Worm (Caenorhabditis elegans): ENCODE data around the gene srj-14.

Gene srj-14

ce11 chrV:7355464-7355863 is 14.0 kb upstream of the srj-14 start, which contains the start of gene tag-293:
Gene tag-293, minus strand, starts transcription at chrV:7355564.
- TF ChIP-seq set-16 (GFP tag; IDR thresholded peaks at IDR 0.05) (no peak), ceh-28 (tag; optimal IDR thresholded peaks at IDR 0.05) (no peak), daf-16 (GFP tag; optimal IDR thresholded peaks at IDR 0.05) (no peak), daf-16 (tag; optimal IDR thresholded peaks at IDR 0.05) (no peak), mes-2 (tag; optimal IDR thresholded peaks at IDR 0.05; ENCODE audit: poor library complexity, severe bottlenecking) (no peak), nhr-10 (tag; optimal IDR thresholded peaks at IDR 0.05) (no peak), R02D3.7 (tag; optimal IDR thresholded peaks at IDR 0.05) (no peak), duxl-1 (tag; optimal IDR thresholded peaks at IDR 0.05; ENCODE audit: poor library complexity) (no peak), nhr-11 (tag; optimal IDR thresholded peaks at IDR 0.05) (no peak), egl-43 (GFP tag; IDR thresholded peaks at IDR 0.05) (no peak), nhr-42 (GFP tag; IDR thresholded peaks at IDR 0.05) (no peak), nhr-237 (tag; optimal IDR thresholded peaks at IDR 0.05) (no peak), ceh-62 (tag; optimal IDR thresholded peaks at IDR 0.05) (no peak)

- TF ChIP-seq unc-130 (GFP tag; optimal IDR thresholded peaks at IDR 0.05) (no peak), ztf-7 (tag; optimal IDR thresholded peaks at IDR 0.05) (no peak), ctbp-1 (GFP tag; IDR thresholded peaks at IDR 0.05) (no peak), egl-27 (tag; optimal IDR thresholded peaks at IDR 0.05) (no peak), F37D6.2 (tag; optimal IDR thresholded peaks at IDR 0.05) (no peak), aly-2 (tag; optimal IDR thresholded peaks at IDR 0.05) (no peak), ama-1 (optimal IDR thresholded peaks at IDR 0.05) (no peak), dpl-1 (GFP tag; optimal IDR thresholded peaks at IDR 0.05) (no peak), ceh-32 (tag; optimal IDR thresholded peaks at IDR 0.05; ENCODE audit: poor library complexity) (no peak), unc-62 (GFP tag; optimal IDR thresholded peaks at IDR 0.05 in 1 of 2) (no peak), unc-62 (tag; optimal IDR thresholded peaks at IDR 0.05) (no peak), nhr-77 (tag; optimal IDR thresholded peaks at IDR 0.05) (no peak), nhr-25 (tag; optimal IDR thresholded peaks at IDR 0.05; ENCODE audit: borderline replicate concordance, insufficient read depth) (no peak), hif-1 (tag; optimal IDR thresholded peaks at IDR 0.05) (no peak), Y105C5A.15 (GFP tag; IDR thresholded peaks at IDR 0.05) (no peak), F26F4.8 (GFP tag; conservative IDR thresholded peaks at IDR 0.05) (no peak)
Observed at ce11 chrV:7356684-7357083, 12.8 kb upstream of the srj-14 start, which contains the start of gene C03G6.21. Gene C03G6.21, minus strand, starts transcription at chrV:7356784.

- TF ChIP-seq unc-39 (tag; optimal IDR thresholded peaks at IDR 0.05) = no peak
- no peak for TF ChIP-seq Y75B8A.6 (GFP tag; IDR thresholded peaks at IDR 0.05)
- TF ChIP-seq nhr-77 (tag; optimal IDR thresholded peaks at IDR 0.05) = no peak
- no peak for TF ChIP-seq saeg-2 (GFP tag; IDR thresholded peaks at IDR 0.05)
- TF ChIP-seq ztf-7 (tag; optimal IDR thresholded peaks at IDR 0.05) = no peak
- TF ChIP-seq mes-2 (tag; optimal IDR thresholded peaks at IDR 0.05; ENCODE audit: poor library complexity, severe bottlenecking) = no peak
- no peak for TF ChIP-seq zfp-2 (tag; optimal IDR thresholded peaks at IDR 0.05)
- no peak for TF ChIP-seq lin-1 (GFP tag; IDR thresholded peaks at IDR 0.05)
- no peak for TF ChIP-seq tra-1 (GFP tag; IDR thresholded peaks at IDR 0.05)
- TF ChIP-seq jun-1 (tag; optimal IDR thresholded peaks at IDR 0.05) = no peak
- TF ChIP-seq zfp-3 (GFP tag; conservative IDR thresholded peaks at IDR 0.05) = no peak
- no peak for TF ChIP-seq lin-39 (tag; optimal IDR thresholded peaks at IDR 0.05)
Observed at ce11 chrV:7357132-7357531, 12.4 kb upstream of the srj-14 start, which contains the start of gene C03G6.6. Gene C03G6.6, plus strand, starts transcription at chrV:7357432.

ce11 chrV:7361673-7362072 is 7.8 kb upstream of the srj-14 start, which contains the start of gene cyp-35A1:
Gene cyp-35A1, minus strand, starts transcription at chrV:7361773.
- TF ChIP-seq unc-62 (GFP tag; optimal IDR thresholded peaks at IDR 0.05 in 1 of 2) (no peak), unc-62 (tag; optimal IDR thresholded peaks at IDR 0.05) (no peak), egl-27 (tag; optimal IDR thresholded peaks at IDR 0.05) (no peak), set-16 (GFP tag; IDR thresholded peaks at IDR 0.05) (no peak), mxl-3 (GFP tag; optimal IDR thresholded peaks at IDR 0.05) (no peak), lin-38 (GFP tag; IDR thresholded peaks at IDR 0.05) (no peak), dmd-8 (GFP tag; IDR thresholded peaks at IDR 0.05) (no peak), R02D3.7 (tag; optimal IDR thresholded peaks at IDR 0.05) (no peak), lin-29 (GFP tag; IDR thresholded peaks at IDR 0.05) (no peak), ceh-20 (GFP tag; IDR thresholded peaks at IDR 0.05) (no peak), madf-9 (GFP tag; conservative IDR thresholded peaks at IDR 0.05) (no peak), daf-16 (GFP tag; optimal IDR thresholded peaks at IDR 0.05) (no peak), daf-16 (tag; optimal IDR thresholded peaks at IDR 0.05) (no peak), F10B5.3 (tag; optimal IDR thresholded peaks at IDR 0.05) (no peak), saeg-2 (GFP tag; IDR thresholded peaks at IDR 0.05) (no peak)

Data from whole organism, L4 larva.